Worm (Caenorhabditis elegans) whole organism, late embryonic: ENCODE results near the gene fbxa-96.

Source experiments
- K02D7.2 ChIP-seq: sonication (generic microtip); optimal IDR thresholded peaks from 2 replicates; lab custom pipeline; 2017; ENCODE audit warnings: mild to moderate bottlenecking, missing genetic modification characterization, missing compliant biosample characterization
- ceh-22 ChIP-seq: sonication (generic microtip); optimal IDR thresholded peaks from 2 replicates; lab custom pipeline; 2017; ENCODE audit warnings: missing biosample characterization, missing genetic modification characterization
- ceh-9 ChIP-seq: sonication (generic microtip); optimal IDR thresholded peaks from 2 replicates; lab custom pipeline; 2016; ENCODE audit warnings: mild to moderate bottlenecking, missing genetic modification characterization, inconsistent platforms, missing compliant biosample characterization
- gmeb-2 ChIP-seq: sonication (generic microtip); optimal IDR thresholded peaks from 2 replicates; lab custom pipeline; 2016; ENCODE audit warnings: missing genetic modification characterization, inconsistent platforms, missing compliant biosample characterization
- pha-4 ChIP-seq: fragments of 150-350 bp; optimal IDR thresholded peaks from 2 replicates; lab custom pipeline; 2018; ENCODE audit warnings: missing biosample characterization, missing genetic modification reagents, missing genetic modification characterization
- pqm-1 ChIP-seq: sonication (generic microtip); optimal IDR thresholded peaks from 2 replicates; lab custom pipeline; 2016; ENCODE audit warnings: missing genetic modification characterization, missing compliant biosample characterization

ce11 chrX:15076909-15077308 is 16.7 kb upstream of the fbxa-96 start:
- TF ChIP-seq gmeb-2 (tag; lab: Kevin White, UChicago) (no peak), ceh-9 (tag; lab: Kevin White, UChicago) (no peak), ceh-22 (tag; lab: Kevin White, UChicago) (no peak), pqm-1 (no peak), K02D7.2 (tag; lab: Kevin White, UChicago) (no peak), pha-4 (no peak)
